Fruit fly (Drosophila melanogaster): ENCODE measurements around the gene Ube4A.

Gene Ube4A

dm6 chr2L:6648163-6648628 lies 10.1 kb upstream of the Ube4A start (continued):
- peak; percentile 92 for TF ChIP-seq CG10669 (GFP tag; optimal IDR thresholded peaks at IDR 0.05)
- peak; percentile 78 for TF ChIP-seq fkh (GFP tag; optimal IDR thresholded peaks at IDR 0.05)
- peak; percentile 91 for TF ChIP-seq fd59A (GFP tag; optimal IDR thresholded peaks at IDR 0.05)
- TF ChIP-seq Eip75B (GFP tag; optimal IDR thresholded peaks at IDR 0.05) = peak; percentile 95
- peak; percentile 93 for TF ChIP-seq Ets96B (tag; optimal IDR thresholded peaks at IDR 0.05)
- TF ChIP-seq fd85E (GFP tag; optimal IDR thresholded peaks at IDR 0.05) = peak; percentile 60
- TF ChIP-seq pdm3 (GFP tag; optimal IDR thresholded peaks at IDR 0.05) = no peak
- TF ChIP-seq CG9139 (GFP tag; optimal IDR thresholded peaks at IDR 0.05) = peak; percentile 68
- TF ChIP-seq CG34406 (GFP tag; optimal IDR thresholded peaks at IDR 0.05) = peak; percentile 92
- TF ChIP-seq Hr4 (GFP tag; optimal IDR thresholded peaks at IDR 0.05) = peak; percentile 98
- TF ChIP-seq CG11294 (GFP tag; IDR thresholded peaks at IDR 0.05) = peak; percentile 91
- TF ChIP-seq net (GFP tag; optimal IDR thresholded peaks at IDR 0.05) = peak; percentile 94
- TF ChIP-seq achi (GFP tag; optimal IDR thresholded peaks at IDR 0.05) = peak; percentile 95
- TF ChIP-seq CG1621 (tag; optimal IDR thresholded peaks at IDR 0.05) = peak; percentile 89
- TF ChIP-seq acj6 (GFP tag; optimal IDR thresholded peaks at IDR 0.05) = peak; percentile 96

dm6 chr2L:6649085-6649754 lies 9.1 kb upstream of the Ube4A start, which contains the start of the genes CG31635 and Tango1:
CG31635 (minus strand) TSS chr2L:6649114.
Tango1 (plus strand) TSS chr2L:6649388.
- TF ChIP-seq Gug (GFP tag; IDR thresholded peaks at IDR 0.05) (peak; percentile 21; the same call in 1 of the 2 replicates), CG11294 (GFP tag; IDR thresholded peaks at IDR 0.05) (no peak), CG8632 (GFP tag; optimal IDR thresholded peaks at IDR 0.05) (no peak), Ets96B (tag; optimal IDR thresholded peaks at IDR 0.05) (no peak), pdm3 (GFP tag; optimal IDR thresholded peaks at IDR 0.05) (no peak), CG3032 (tag; optimal IDR thresholded peaks at IDR 0.05) (peak; percentile 22), OdsH (GFP tag; optimal IDR thresholded peaks at IDR 0.05) (no peak), net (GFP tag; optimal IDR thresholded peaks at IDR 0.05) (no peak), spab (GFP tag; optimal IDR thresholded peaks at IDR 0.05) (no peak), lz (GFP tag; optimal IDR thresholded peaks at IDR 0.05) (peak; percentile 34), acj6 (GFP tag; optimal IDR thresholded peaks at IDR 0.05) (no peak), Sox14 (GFP tag; optimal IDR thresholded peaks at IDR 0.05) (peak; percentile 51), CG6854 (GFP tag; optimal IDR thresholded peaks at IDR 0.05) (no peak), CG11902 (GFP tag; optimal IDR thresholded peaks at IDR 0.05) (no peak), Eip75B (GFP tag; optimal IDR thresholded peaks at IDR 0.05) (no peak), salr (GFP tag; optimal IDR thresholded peaks at IDR 0.05) (no peak), achi (GFP tag; optimal IDR thresholded peaks at IDR 0.05) (no peak), CG7368 (GFP tag; optimal IDR thresholded peaks at IDR 0.05) (no peak), CG8319 (GFP tag; optimal IDR thresholded peaks at IDR 0.05) (no peak), CG6808 (GFP tag; optimal IDR thresholded peaks at IDR 0.05) (no peak), eg (GFP tag; IDR thresholded peaks at IDR 0.05) (0 out of 3 replicates have a peak, but pooled peaks have one; percentile 22), CG4318 (GFP tag; optimal IDR thresholded peaks at IDR 0.05) (no peak), esn (GFP tag; optimal IDR thresholded peaks at IDR 0.05) (peak; percentile 11), CG31627 (GFP tag; optimal IDR thresholded peaks at IDR 0.05) (peak; percentile 48), CG11762 (GFP tag; optimal IDR thresholded peaks at IDR 0.05; ENCODE audit: insufficient read depth) (no peak), CG32006 (GFP tag; optimal IDR thresholded peaks at IDR 0.05) (no peak), dsx (GFP tag; optimal IDR thresholded peaks at IDR 0.05; ENCODE audit: poor library complexity, severe bottlenecking) (no peak), cyc (GFP tag; optimal IDR thresholded peaks at IDR 0.05) (peak; percentile 53), Lpt (GFP tag; optimal IDR thresholded peaks at IDR 0.05) (no peak), Sox102F (GFP tag; optimal IDR thresholded peaks at IDR 0.05) (no peak), Hr38 (GFP tag; optimal IDR thresholded peaks at IDR 0.05) (no peak), Sox15 (GFP tag; optimal IDR thresholded peaks at IDR 0.05) (no peak), CG16779 (tag; optimal IDR thresholded peaks at IDR 0.05) (no peak), vri (GFP tag; optimal IDR thresholded peaks at IDR 0.05) (peak; percentile 20), fd85E (GFP tag; optimal IDR thresholded peaks at IDR 0.05) (no peak), Eip78C (GFP tag) (no peak), Met (GFP tag; optimal IDR thresholded peaks at IDR 0.05) (no peak), CG15336 (GFP tag; IDR thresholded peaks at IDR 0.05) (no peak), CG6276 (GFP tag; optimal IDR thresholded peaks at IDR 0.05) (no peak), fkh (GFP tag; optimal IDR thresholded peaks at IDR 0.05) (no peak), Eip93F (GFP tag; optimal IDR thresholded peaks at IDR 0.05) (no peak), svp (GFP tag) (peak; percentile 83), fd59A (GFP tag; optimal IDR thresholded peaks at IDR 0.05) (no peak)

Data from whole organism, prepupa.